Worm (Caenorhabditis elegans): ENCODE measurements around the gene srab-4.

The srab-4 gene

ce11 chrV:7000734-7001133, 3.2 kb upstream of the srab-4 start:
- TF ChIP-seq lsl-1 (GFP tag; optimal IDR thresholded peaks at IDR 0.05) (no peak), cebp-2 (GFP tag; IDR thresholded peaks at IDR 0.05) (no peak), Y53F4B.3 (GFP tag; IDR thresholded peaks at IDR 0.05) (no peak), attf-3 (GFP tag; conservative IDR thresholded peaks at IDR 0.05) (no peak)

DNA sequence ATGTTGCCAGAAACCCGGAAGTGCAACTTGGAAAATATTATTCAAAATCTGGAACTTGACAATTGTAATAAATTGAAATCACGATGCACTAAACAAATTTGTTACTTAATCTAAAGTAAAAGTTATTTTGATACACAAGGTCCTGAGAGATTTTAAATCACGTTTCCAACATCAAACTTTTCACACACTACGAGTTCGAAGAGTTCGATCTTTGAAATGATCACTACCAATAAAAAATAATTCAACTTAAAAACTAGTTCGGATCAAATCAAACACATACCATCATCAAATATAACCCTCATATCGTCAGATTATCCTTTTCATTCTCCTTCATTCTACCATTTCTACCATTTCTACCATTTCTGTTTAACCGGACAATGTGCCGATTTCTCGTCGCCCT, 2.0 kb downstream of the srab-4 start, which contains the start of gene spig-10:
Gene spig-10 (plus strand): TSS at position 301 of the 400 bp plus-strand sequence.
- TF ChIP-seq xnd-1 (tag; optimal IDR thresholded peaks at IDR 0.05): no peak
- TF ChIP-seq snpc-3.4 (tag; optimal IDR thresholded peaks at IDR 0.05): no peak
- TF ChIP-seq ceh-100 (GFP tag; IDR thresholded peaks at IDR 0.05): no peak
- TF ChIP-seq dox-1 (GFP tag; IDR thresholded peaks at IDR 0.05): no peak
- no peak for TF ChIP-seq madf-3 (GFP tag; IDR thresholded peaks at IDR 0.05)
- no peak for TF ChIP-seq akir-1 (GFP tag; optimal IDR thresholded peaks at IDR 0.05)
- no peak for TF ChIP-seq pbrm-1 (GFP tag; IDR thresholded peaks at IDR 0.05)
- no peak for TF ChIP-seq T07F8.4 (tag; optimal IDR thresholded peaks at IDR 0.05)
- no peak for TF ChIP-seq B0336.3 (GFP tag; IDR thresholded peaks at IDR 0.05)
- no peak for TF ChIP-seq attf-3 (GFP tag; conservative IDR thresholded peaks at IDR 0.05)
- no peak for TF ChIP-seq ceh-79 (tag; optimal IDR thresholded peaks at IDR 0.05)
- TF ChIP-seq pha-4 (tag; optimal IDR thresholded peaks at IDR 0.05): no peak
- TF ChIP-seq madf-10 (tag; optimal IDR thresholded peaks at IDR 0.05): no peak
- no peak for TF ChIP-seq atf-7 (tag; optimal IDR thresholded peaks at IDR 0.05)
- no peak for TF ChIP-seq Y67H2A.10 (GFP tag; conservative IDR thresholded peaks at IDR 0.05)
- no peak for TF ChIP-seq B0035.1 (tag; optimal IDR thresholded peaks at IDR 0.05)

DNA sequence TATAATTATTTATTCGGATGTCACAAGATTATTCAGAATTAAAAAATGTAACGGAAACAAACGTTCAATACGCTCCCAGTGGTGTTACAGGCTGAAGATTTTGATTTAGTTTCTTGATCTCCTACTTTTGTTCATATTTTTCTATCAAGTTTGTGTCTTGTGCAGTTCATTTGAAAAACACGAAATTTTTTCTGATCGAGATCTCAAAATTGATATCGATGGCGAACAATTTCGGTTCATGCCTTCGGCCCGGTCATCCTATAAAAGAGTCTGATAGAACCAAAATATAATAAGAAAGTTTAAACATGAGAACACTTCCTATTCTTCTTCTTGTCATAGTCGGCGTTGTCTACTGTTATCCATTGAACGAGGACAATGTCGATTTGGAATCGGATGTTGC, 3.4 kb downstream of the srab-4 start, which contains the start of gene drd-10:
Gene drd-10 (plus strand): TSS at position 301 of the 400 bp plus-strand sequence.
- TF ChIP-seq tbx-9 (tag; optimal IDR thresholded peaks at IDR 0.05; ENCODE audit: borderline replicate concordance): no peak
- no peak for TF ChIP-seq lsy-27 (tag; optimal IDR thresholded peaks at IDR 0.05; ENCODE audit: borderline replicate concordance, insufficient read depth)
- TF ChIP-seq snpc-4 (GFP tag; optimal IDR thresholded peaks at IDR 0.05): no peak
- no peak for TF ChIP-seq snpc-4 (tag; optimal IDR thresholded peaks at IDR 0.05)

DNA sequence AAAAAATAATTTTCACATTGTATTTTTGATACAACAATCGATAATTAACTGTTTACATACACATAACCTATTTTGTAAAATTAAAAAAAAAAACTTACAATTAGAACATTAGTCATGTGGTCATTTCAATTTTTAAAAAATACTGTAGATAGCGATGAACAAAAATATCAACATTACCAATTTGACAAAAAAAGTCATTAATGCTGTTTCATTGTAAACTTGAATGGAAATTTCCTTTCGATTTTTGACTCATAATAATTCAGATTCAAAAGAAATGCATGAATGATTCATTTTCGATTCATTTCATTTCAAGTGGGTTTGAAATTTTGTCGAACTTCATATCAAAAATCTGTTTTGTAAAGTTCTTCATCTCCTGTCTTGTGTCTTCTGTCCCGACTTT, 5.5 kb downstream of the srab-4 start, which contains the start of gene C33G8.2:
Gene C33G8.2 (plus strand): TSS at position 301 of the 400 bp plus-strand sequence.
- TF ChIP-seq die-1 (tag; optimal IDR thresholded peaks at IDR 0.05) (no peak), madf-3 (GFP tag; IDR thresholded peaks at IDR 0.05) (no peak), K11D2.4 (GFP tag; IDR thresholded peaks at IDR 0.05) (no peak), akir-1 (GFP tag; optimal IDR thresholded peaks at IDR 0.05) (no peak), sptf-2 (GFP tag; optimal IDR thresholded peaks at IDR 0.05) (no peak), B0035.1 (tag; optimal IDR thresholded peaks at IDR 0.05) (no peak), Y53G8AR.9 (GFP tag; conservative IDR thresholded peaks at IDR 0.05) (no peak), ztf-26 (tag; optimal IDR thresholded peaks at IDR 0.05) (no peak), let-607 (tag; optimal IDR thresholded peaks at IDR 0.05) (no peak), ceh-40 (GFP tag; IDR thresholded peaks at IDR 0.05) (no peak), F22D6.2 (tag; optimal IDR thresholded peaks at IDR 0.05) (no peak), madf-6 (GFP tag; IDR thresholded peaks at IDR 0.05) (no peak)

DNA sequence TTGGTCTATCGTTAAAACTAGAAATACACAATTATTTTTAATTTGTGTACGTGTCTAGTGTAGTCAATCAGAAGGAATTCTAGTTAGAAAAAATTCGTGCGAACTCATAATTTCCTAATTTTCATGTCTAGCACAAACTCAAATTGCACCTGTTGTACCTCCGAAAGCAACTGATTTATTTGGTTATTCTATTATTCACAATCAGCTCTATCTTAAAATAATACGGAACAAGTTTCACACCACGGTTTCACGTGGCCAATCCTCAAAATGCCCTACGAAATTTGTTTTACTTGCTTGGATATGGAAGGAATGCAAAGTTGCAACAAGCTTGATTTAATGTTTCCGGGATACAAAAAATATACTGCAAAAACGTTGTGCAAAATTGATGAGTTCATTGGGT, 8.7 kb downstream of the srab-4 start, which contains the start of gene srw-127:
Gene srw-127 (plus strand): TSS at position 301 of the 400 bp plus-strand sequence.
- TF ChIP-seq cebp-2 (GFP tag; IDR thresholded peaks at IDR 0.05): no peak
- TF ChIP-seq ekl-4 (GFP tag; IDR thresholded peaks at IDR 0.05): no peak
- TF ChIP-seq Y53G8AR.9 (GFP tag; conservative IDR thresholded peaks at IDR 0.05): no peak
- no peak for TF ChIP-seq atf-7 (tag; optimal IDR thresholded peaks at IDR 0.05)
- no peak for TF ChIP-seq madf-3 (GFP tag; IDR thresholded peaks at IDR 0.05)
- TF ChIP-seq K11D2.4 (GFP tag; IDR thresholded peaks at IDR 0.05): no peak
- TF ChIP-seq pbrm-1 (GFP tag; IDR thresholded peaks at IDR 0.05): no peak
- no peak for TF ChIP-seq F37B4.10 (GFP tag; IDR thresholded peaks at IDR 0.05)
- TF ChIP-seq F49E8.2 (tag; optimal IDR thresholded peaks at IDR 0.05; ENCODE audit: insufficient read depth): no peak
- TF ChIP-seq C06A6.2 (GFP tag; conservative IDR thresholded peaks at IDR 0.05): no peak
- no peak for TF ChIP-seq repo-1 (tag; optimal IDR thresholded peaks at IDR 0.05)
- TF ChIP-seq aptf-2 (GFP tag; conservative IDR thresholded peaks at IDR 0.05): no peak
- no peak for TF ChIP-seq ceh-40 (GFP tag; IDR thresholded peaks at IDR 0.05)
- TF ChIP-seq ztf-22 (GFP tag; optimal IDR thresholded peaks at IDR 0.05): no peak
- no peak for TF ChIP-seq ZK185.1 (tag; optimal IDR thresholded peaks at IDR 0.05; ENCODE audit: poor library complexity, severe bottlenecking)
- TF ChIP-seq lsl-1 (GFP tag; optimal IDR thresholded peaks at IDR 0.05): no peak
- TF ChIP-seq attf-6 (GFP tag; IDR thresholded peaks at IDR 0.05): no peak
- TF ChIP-seq madf-8 (GFP tag; conservative IDR thresholded peaks at IDR 0.05): no peak

Data from whole organism, young adult.